Fruit fly (Drosophila melanogaster) whole organism, larva: ENCODE data around the gene Ssb-c31a.

Experiments used
- noc ChIP-seq: fragments of 200-800 bp; sonication (Bioruptor generic); optimal IDR thresholded peaks from 3 replicates; lab custom pipeline; 2019; ENCODE audit warnings: missing biosample characterization, mild to moderate bottlenecking, missing genetic modification characterization, moderate library complexity

Ssb-c31a gene

DNA sequence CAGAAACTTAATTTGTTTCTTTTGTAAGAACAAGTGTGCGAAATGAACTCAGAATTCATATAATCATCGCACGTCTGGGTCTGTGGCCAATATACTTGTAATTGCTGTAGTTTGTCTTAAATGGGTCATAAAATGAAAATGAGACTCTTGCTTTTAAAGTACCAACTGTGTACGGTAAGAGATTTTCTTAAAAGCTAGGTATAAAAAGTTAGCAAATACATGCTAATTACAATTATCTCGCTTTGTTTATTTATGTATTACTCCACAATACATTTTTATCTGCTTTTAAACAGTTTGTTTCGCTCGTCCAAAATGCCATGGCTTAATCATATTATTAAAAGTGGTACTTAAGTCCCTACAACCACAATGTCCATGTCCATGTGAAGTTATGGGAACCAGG lies 7.4 kb upstream of the Ssb-c31a start:
- peak; percentile 9 for TF ChIP-seq noc (tag; lab: Kevin White, UChicago)

DNA sequence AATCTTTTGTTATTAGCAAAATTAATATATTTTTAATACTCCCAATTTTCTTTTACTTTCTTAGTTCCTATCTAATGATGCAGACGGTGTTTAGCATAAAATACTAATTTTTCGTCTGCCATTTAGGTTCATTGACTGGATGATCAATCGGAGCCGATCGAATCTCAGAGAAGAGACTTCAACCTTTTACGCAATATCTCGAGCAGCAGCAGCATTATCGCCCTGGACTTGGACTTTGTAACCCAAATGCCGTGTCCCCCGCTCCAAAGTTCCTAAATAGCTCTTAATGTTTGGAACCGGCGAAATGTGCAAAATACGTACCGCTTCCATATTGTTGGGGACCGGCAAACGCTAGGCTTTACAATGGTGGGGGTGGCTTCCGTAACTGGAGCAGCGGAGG lies 6.8 kb upstream of the Ssb-c31a start:
- no peak for TF ChIP-seq noc (tag; lab: Kevin White, UChicago)

DNA sequence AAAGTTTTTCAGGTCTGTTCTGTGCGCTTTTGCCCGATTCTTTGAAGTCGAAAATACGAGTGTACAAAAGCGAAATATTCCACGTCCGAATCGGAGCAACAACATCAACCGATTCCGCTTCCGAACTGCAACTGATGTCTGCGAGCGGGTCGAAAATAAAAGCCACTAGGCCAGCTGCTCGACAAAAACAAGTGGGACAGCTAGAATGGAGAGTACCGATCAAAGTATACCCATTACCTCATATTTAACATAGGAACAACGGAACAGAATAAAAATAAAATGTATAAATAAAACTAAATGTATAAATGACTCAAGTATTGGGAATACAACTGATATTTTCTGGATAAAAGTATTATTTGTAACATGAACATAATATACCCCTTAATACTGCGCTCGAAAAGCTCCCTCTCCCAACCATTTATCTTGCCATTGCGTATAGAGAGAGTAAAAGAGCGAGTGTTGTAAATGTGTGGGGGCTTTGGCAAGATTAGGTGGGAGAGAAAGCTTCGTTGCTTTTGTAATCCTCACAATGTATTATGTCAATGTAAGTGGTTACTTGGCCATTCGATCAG lies 6.1 kb upstream of the Ssb-c31a start, which contains the start of gene SLC5A11:
TSS of gene SLC5A11 (minus strand) at position 137 of the 572 bp plus-strand sequence.
- TF ChIP-seq noc (tag; lab: Kevin White, UChicago): peak; percentile 98

DNA sequence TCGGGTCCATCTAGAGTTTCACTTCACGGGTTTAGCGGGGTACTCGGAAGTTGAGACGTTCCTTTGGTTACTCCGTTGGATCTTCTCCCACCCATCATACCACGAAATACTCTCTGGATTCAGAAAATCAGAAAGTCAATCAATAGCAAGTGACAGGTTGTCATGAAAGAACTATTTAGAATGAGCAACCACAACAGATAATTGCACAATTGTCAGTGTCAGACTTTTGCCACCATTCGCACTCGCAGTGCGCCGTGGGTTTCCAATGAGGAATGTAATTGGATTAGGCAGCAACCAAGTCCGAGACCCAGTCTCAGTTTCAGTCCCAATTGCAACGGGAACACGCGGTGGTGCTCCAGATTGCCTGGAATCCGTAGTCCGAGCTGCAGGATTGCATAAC lies 5.3 kb upstream of the Ssb-c31a start, which contains the start of gene CG8419:
TSS of gene CG8419 (plus strand) at position 301 of the 400 bp plus-strand sequence.
- no peak for TF ChIP-seq noc (tag; lab: Kevin White, UChicago)

DNA sequence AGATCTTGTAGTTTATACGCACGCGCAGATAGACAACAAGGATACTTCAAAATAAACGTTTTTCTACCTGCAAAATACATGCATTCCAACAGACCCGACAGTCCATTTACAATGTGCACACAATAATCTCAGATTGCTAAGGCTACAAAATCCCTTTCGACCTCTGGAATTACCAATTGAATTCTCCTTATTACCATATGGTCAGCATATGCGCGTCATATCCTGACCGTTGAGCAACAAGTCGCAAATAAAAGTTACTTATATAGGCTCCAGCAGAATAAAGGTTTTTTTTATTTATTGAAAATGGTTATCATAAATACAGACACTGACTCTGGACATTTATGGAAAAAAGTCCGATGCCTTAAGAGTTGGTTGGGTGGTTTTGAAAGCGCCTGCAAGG lies 1.8 kb upstream of the Ssb-c31a start:
- TF ChIP-seq noc (tag; lab: Kevin White, UChicago): no peak

DNA sequence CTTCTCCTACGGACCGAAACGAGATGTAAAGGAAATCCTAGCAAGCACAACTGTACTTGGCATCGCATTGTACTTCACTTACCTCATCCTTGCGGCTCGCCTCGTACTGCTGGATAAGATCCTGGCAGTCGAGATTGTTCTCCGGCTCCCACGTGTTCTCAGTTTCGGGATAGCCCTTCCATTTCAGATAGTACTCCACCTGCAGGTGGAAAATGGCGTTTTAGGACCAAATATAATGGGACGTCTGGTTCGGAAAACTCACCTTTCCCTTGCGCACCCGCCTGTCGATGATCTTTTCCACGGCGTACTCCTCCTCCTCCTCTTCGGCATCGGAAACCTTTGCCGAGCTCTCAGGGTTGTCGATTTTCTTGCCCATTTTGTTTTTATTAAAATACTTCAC lies 679 bp upstream of the Ssb-c31a start:
- TF ChIP-seq noc (tag; lab: Kevin White, UChicago): no peak

DNA sequence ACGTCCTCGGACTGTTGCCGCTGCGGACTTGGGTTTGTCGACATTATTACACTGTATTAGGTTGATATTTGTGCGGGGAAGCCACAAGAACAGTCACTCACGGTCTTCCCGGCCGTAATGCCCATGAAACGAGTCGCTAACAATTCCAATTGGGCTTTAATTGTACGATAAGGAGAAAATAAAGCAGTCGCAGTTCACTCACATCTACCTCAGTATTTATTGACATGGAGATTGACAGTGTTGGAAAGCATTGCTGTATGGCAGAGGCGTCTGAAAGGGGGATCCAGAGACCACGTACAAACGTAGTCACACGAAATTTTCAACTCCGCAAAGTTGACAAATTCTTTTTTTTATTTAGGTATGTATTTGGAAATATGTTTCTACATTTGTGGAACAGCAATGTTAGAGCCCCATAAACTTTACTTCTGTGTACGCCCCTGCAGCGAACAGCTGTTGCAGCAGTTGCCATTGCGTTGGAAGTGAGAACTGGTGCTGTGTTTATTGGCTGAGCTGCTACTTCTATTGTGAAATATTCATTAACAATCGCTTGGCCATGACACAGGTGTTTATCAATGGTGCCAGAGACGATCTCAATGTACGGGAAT lies 1.6 kb downstream of the Ssb-c31a start, which contains the start of the genes CG8372 and CG8360:
TSS of gene CG8372 (minus strand) at position 237 of the 605 bp plus-strand sequence.
TSS of gene CG8360 (plus strand) at position 294 of the 605 bp plus-strand sequence.
- peak; percentile 98 for TF ChIP-seq noc (tag; lab: Kevin White, UChicago)

DNA sequence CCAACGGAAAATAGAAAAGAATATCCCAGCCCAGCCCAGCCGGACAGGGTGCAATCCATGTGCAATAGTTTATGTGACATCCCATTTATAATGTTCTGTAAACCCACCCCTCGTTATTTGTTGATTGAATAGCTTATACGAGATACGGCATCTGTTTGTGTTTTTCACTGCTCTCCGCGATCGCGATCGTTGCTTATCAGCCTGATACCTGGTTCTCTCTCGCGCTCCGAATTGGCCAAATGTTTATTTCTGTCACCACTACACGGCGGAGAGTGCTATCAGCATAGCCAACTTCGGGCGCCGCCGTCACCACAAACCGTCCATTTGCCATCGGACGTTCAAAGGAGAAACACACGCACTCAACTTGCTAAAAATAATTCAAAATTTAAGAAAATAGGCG lies 2.8 kb downstream of the Ssb-c31a start, which contains the start of gene CG8353:
TSS of gene CG8353 (plus strand) at position 59 of the 400 bp plus-strand sequence.
- TF ChIP-seq noc (tag; lab: Kevin White, UChicago): peak; percentile 27

DNA sequence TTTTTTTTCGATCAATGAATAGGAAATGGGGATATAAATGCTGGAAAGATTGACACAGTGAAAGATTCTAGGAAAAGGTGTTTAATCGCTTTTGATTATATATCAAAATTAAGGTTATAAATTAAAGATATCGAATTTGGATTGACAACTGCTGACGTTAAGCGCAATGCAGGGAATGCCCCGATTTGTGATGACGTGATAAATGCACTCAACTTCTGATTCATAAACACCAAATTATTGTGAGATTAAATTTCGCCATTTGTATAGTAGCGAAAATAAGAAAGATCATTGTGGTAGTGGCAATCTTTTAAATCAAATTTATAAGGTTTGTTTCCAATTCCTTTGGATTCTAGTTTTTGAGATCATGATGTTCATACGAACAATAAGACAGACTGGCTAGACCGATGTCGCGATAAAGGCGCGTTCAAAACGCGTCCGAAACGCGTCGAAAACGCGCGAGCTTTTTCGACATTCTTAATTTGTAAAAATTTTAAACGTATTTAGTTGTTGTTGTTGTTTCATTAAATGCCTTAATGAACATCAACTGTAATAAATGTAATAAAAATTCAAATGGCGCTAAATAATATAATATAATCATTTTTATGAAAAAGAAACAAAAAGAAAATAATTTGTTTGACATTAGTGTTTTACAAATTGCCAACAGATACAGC lies 4.2 kb downstream of the Ssb-c31a start, which contains the start of gene CG8349:
TSS of gene CG8349 (plus strand) at position 657 of the 671 bp plus-strand sequence.
- no peak for TF ChIP-seq noc (tag; lab: Kevin White, UChicago)

DNA sequence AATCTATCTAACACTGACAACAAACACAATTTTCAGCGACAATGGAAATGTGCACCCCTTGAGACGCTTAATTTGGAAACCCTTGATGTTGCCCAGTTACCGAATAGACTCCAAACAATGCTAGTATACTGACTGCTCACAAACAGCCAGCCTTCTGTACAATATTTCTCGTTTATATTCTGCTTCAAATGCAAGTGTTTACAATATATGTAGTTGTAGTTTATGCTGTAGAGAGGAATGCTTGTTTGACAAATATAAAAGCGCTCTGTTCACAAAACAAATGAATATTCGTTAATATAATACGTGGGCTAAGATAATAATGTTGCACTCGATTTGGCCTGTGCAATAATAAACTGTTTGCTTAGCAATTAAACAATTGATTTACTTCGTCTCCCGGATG lies 6.8 kb downstream of the Ssb-c31a start, which contains the start of gene CG8292:
TSS of gene CG8292 (minus strand) at position 101 of the 400 bp plus-strand sequence.
- TF ChIP-seq noc (tag; lab: Kevin White, UChicago): no peak

DNA sequence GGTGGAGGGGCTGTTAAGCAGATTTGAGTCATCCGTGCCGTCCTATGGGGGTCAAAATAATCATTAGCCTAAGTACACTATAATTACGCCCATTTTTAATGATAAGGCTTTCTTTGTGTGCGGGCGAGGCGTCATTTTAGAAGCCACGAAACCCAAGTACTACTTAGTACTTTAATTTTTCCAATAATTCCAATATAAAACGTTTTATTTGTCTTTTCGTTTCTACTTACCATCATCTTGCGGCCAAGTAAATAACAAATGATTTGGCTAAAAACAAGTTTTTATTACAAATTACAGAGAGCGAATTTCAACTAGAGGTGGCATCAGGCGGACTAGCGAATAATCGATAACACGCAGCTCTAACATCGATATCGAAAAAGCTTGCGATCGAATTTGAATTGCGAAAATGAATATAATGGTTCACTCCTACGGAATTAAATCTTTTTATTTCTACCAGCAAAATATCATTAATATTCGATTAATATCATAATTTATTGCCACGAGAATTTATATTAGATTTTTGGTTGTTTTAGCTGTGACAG lies 9.3 kb downstream of the Ssb-c31a start, which contains the start of gene Snx6:
TSS of gene Snx6 (minus strand) at position 349 of the 542 bp plus-strand sequence.
- no peak for TF ChIP-seq noc (tag; lab: Kevin White, UChicago)

DNA sequence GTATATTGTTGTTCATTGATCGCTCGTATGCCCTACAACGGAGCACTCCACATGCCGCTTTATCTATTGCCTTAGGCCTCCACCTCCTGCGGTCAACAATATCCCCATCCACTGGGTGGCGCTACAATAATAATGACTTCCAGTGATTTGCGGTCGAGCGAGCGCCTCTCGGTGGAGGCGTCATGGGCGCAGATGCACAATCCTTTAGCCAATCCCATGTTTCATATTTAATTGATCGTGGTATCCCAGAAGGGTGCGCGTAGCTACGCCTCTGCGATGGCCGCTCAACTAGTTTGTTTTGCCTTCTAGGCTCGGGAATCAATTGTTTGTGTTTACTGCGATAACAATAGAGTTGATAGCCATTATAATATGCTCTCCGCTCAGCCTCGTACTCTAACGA lies 18.0 kb downstream of the Ssb-c31a start:
- no peak for TF ChIP-seq noc (tag; lab: Kevin White, UChicago)

DNA sequence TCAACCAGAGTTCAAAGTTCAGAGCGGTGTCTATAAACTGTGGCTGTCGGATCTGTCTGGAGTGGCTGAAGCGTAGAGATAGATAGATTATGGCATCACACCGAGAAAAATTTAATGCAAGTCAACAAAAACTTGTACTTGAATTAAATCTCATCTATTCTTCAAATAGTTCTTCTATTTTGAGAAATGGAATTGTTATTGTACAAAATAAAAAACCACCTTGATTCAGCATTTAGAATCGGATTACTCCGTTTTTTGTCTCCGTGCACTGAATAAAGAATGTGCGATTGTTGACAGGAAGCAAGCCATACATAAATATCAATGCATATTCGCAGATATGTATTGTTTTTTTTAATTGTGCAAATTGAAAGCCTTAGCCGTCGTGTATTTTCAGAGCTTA lies 18.5 kb downstream of the Ssb-c31a start:
- TF ChIP-seq noc (tag; lab: Kevin White, UChicago): peak; percentile 79

DNA sequence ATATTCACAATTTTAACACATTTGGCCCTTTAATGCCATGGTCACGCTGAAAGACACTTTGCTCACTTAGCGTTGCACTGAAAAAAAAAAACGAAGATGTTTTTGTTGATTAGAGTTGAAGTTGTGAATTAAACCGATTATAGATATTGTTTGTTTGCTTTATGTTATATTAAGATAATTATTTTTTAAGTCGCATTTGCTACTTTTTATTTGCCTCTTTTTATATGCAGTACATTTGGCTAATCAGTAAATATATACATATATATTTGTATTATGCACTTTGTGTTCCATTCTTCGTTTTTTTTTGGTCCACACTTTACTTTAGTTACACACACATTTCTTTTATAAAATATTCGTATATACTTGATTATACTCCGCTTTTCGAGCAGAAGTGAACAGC lies 19.1 kb downstream of the Ssb-c31a start:
- no peak for TF ChIP-seq noc (tag; lab: Kevin White, UChicago)

DNA sequence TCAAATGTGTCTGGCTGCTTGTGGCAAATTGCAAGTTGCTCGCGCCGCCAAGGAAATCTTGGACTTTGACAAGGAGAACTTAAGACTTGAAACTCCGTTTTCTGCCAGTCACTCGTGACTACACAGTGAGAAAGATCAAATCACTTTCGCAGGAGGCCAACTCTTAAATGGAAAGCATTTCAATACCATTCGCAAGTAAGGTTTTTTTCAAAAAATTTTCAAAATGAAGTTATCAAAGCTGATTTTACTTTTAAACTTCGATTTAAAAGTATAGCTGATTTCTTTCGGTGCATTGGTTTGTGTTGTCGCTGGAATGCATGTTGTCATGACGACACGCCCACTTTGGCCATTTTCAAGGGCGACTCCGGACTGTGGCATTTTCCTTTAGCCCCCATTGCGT lies 21.2 kb downstream of the Ssb-c31a start:
- TF ChIP-seq noc (tag; lab: Kevin White, UChicago): no peak

DNA sequence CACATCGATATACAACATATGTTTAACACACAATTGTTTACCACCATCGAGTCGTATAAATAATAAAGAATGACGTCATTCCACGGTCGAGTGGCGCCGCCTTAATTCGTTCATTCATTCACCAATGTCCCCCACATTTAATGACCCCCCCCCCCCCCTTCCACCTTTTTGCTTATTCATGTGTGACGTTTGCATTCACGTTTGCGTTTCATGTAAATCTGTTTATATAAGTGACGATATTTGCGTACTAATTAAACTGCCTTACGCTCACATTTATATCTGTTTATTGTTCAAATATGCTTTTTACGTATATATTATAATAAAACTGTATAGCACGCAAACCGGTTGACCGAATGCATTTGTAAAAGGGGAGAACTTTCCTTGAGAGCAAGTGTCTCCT lies 22.4 kb downstream of the Ssb-c31a start:
- TF ChIP-seq noc (tag; lab: Kevin White, UChicago): no peak
